Fruit fly (Drosophila melanogaster): ENCODE measurements around the gene CG3557.

CG3557 gene

dm6 chr2L:2382971-2383370, 2.6 kb downstream of the CG3557 start, which contains the start of gene PIG-Wa (continued):
- TF ChIP-seq nmo (GFP tag; optimal IDR thresholded peaks at IDR 0.05) (peak; percentile 64), CG15269 (tag; optimal IDR thresholded peaks at IDR 0.05) (no peak), Sry-δ (GFP tag; optimal IDR thresholded peaks at IDR 0.05) (peak; percentile 90), CG1603 (tag; optimal IDR thresholded peaks at IDR 0.05) (peak; percentile 56), E2f1 (GFP tag; IDR thresholded peaks at IDR 0.05) (no peak), crc (GFP tag; optimal IDR thresholded peaks at IDR 0.05) (no peak), CG17359 (tag; optimal IDR thresholded peaks at IDR 0.05) (no peak), CG34224 (GFP tag; IDR thresholded peaks at IDR 0.05; ENCODE audit: partially characterized antibody) (peak; percentile 59; the same call in 2 of the 3 replicates), Spps (tag; optimal IDR thresholded peaks at IDR 0.05) (no peak), CG2889 (GFP tag; IDR thresholded peaks at IDR 0.05) (no peak), CG8290 (GFP tag; optimal IDR thresholded peaks at IDR 0.05) (no peak), CG8290 (tag; optimal IDR thresholded peaks at IDR 0.05) (peak in 1 of 2 experiments; percentile 18), CG3281 (GFP tag; optimal IDR thresholded peaks at IDR 0.05) (no peak), CG15514 (GFP tag; optimal IDR thresholded peaks at IDR 0.05) (peak; percentile 17), CG18011 (GFP tag; optimal IDR thresholded peaks at IDR 0.05) (peak; percentile 98), CG2116 (GFP tag; optimal IDR thresholded peaks at IDR 0.05) (peak; percentile 31), ara (GFP tag; IDR thresholded peaks at IDR 0.05) (no peak), odd (GFP tag; optimal IDR thresholded peaks at IDR 0.05) (no peak), Scr (GFP tag; IDR thresholded peaks at IDR 0.05; ENCODE audit: partially characterized antibody) (peak; percentile 40; the same call in 1 of the 2 replicates), Dref (GFP tag; IDR thresholded peaks at IDR 0.05) (peak; percentile 86), Mes4 (GFP tag; optimal IDR thresholded peaks at IDR 0.05) (no peak), Opbp (GFP tag; IDR thresholded peaks at IDR 0.05; ENCODE audit: partially characterized antibody) (peak; percentile 70; the same call in 2 of the 3 replicates), dpn (GFP tag; optimal IDR thresholded peaks at IDR 0.05) (peak in 1 of 2 experiments; percentile 11), CG34376 (GFP tag; optimal IDR thresholded peaks at IDR 0.05) (no peak), CG3838 (GFP tag; optimal IDR thresholded peaks at IDR 0.05) (no peak), sens (GFP tag) (peak; percentile 63), CG9797 (GFP tag; optimal IDR thresholded peaks at IDR 0.05) (peak; percentile 19), lab (GFP tag; optimal IDR thresholded peaks at IDR 0.05) (no peak), Dp (GFP tag; optimal IDR thresholded peaks at IDR 0.05) (peak; percentile 91), CG6791 (GFP tag; IDR thresholded peaks at IDR 0.05; ENCODE audit: partially characterized antibody) (peak; percentile 62; the same call in 1 of the 3 replicates), BEAF-32 (GFP tag; optimal IDR thresholded peaks at IDR 0.05) (peak; percentile 39), CG11504 (tag; optimal IDR thresholded peaks at IDR 0.05) (peak; percentile 13), amos (GFP tag; IDR thresholded peaks at IDR 0.05; ENCODE audit: partially characterized antibody) (peak; percentile 64), Trl (optimal IDR thresholded peaks at IDR 0.05) (no peak), Trl (GFP tag; optimal IDR thresholded peaks at IDR 0.05) (peak; percentile 5), CG13287 (GFP tag; IDR thresholded peaks at IDR 0.05; ENCODE audit: partially characterized antibody) (peak; percentile 62), MBD-R2 (GFP tag; IDR thresholded peaks at IDR 0.05) (peak; percentile 96), HmgD (GFP tag; optimal IDR thresholded peaks at IDR 0.05) (peak; percentile 29), CG6175 (GFP tag; IDR thresholded peaks at IDR 0.05) (no peak), ttk (GFP tag; IDR thresholded peaks at IDR 0.05) (no peak), CG6272 (GFP tag; IDR thresholded peaks at IDR 0.05) (no peak), fd64A (GFP tag; optimal IDR thresholded peaks at IDR 0.05) (no peak), Atf-2 (GFP tag; optimal IDR thresholded peaks at IDR 0.05) (no peak), E2f2 (GFP tag; IDR thresholded peaks at IDR 0.05) (peak; percentile 94), CG4424 (GFP tag; optimal IDR thresholded peaks at IDR 0.05) (no peak), Poxn (GFP tag; IDR thresholded peaks at IDR 0.05) (no peak), CG12659 (GFP tag; optimal IDR thresholded peaks at IDR 0.05) (peak; percentile 8), Dll (GFP tag; IDR thresholded peaks at IDR 0.05; ENCODE audit: partially characterized antibody) (0 out of 4 replicates have a peak, but pooled peaks have one; percentile 17), Bgb (GFP tag; IDR thresholded peaks at IDR 0.05; ENCODE audit: partially characterized antibody) (peak; percentile 56), Usf (GFP tag; optimal IDR thresholded peaks at IDR 0.05) (no peak)

Data from whole organism, embryonic.